Worm (Caenorhabditis elegans): Measurements from ENCODE around the gene fbxa-94.

The fbxa-94 gene

DNA sequence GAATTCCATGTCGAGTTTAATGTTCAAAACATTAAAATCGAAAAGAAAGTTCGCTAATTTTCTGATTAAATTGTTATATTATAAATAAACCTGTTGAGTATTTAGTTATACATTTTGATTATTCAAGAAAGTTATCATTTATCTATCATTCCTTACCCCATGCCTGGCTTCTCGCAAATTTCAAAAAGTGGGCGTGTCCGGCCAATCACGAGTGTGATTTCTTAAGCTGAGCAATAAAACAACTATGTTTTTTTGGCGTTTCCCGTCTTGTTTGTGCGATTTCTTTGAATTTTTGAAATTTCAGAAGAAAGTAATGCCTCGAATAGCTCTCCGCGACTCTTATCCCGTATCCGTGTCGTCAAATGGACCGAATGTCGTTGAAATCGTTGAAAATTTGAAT lies at the start of gene fbxa-94:
fbxa-94 (plus strand) TSS at position 301 of the 400 bp plus-strand sequence.
- TF ChIP-seq D2030.7 (GFP tag; IDR thresholded peaks at IDR 0.05) (no peak), akir-1 (GFP tag; optimal IDR thresholded peaks at IDR 0.05) (no peak)

- TF ChIP-seq lsl-1 (GFP tag; optimal IDR thresholded peaks at IDR 0.05) (no peak), rpc-1 (optimal IDR thresholded peaks at IDR 0.05) (no peak), rpc-1 (tag; optimal IDR thresholded peaks at IDR 0.05) (no peak), tbp1 (GFP tag; optimal IDR thresholded peaks at IDR 0.05) (no peak), egrh-3 (GFP tag; IDR thresholded peaks at IDR 0.05) (no peak), B0019.2 (GFP tag; conservative IDR thresholded peaks at IDR 0.05) (no peak), lin-54 (GFP tag; optimal IDR thresholded peaks at IDR 0.05) (no peak), nhr-179 (tag; optimal IDR thresholded peaks at IDR 0.05) (no peak), nfyb-1 (GFP tag; IDR thresholded peaks at IDR 0.05) (no peak), F33H1.4 (GFP tag; IDR thresholded peaks at IDR 0.05) (no peak), Y53G8AR.9 (GFP tag; conservative IDR thresholded peaks at IDR 0.05) (no peak), ceh-27 (GFP tag; optimal IDR thresholded peaks at IDR 0.05) (no peak), sdz-38 (tag; optimal IDR thresholded peaks at IDR 0.05) (no peak), him-1 (tag; optimal IDR thresholded peaks at IDR 0.05) (no peak)
These were observed 43.6 kb upstream of the fbxa-94 start, which contains the start of gene srh-276 for ce11 chrV:15529069-15529468. Gene srh-276, plus strand, starts transcription at chrV:15529369.

DNA sequence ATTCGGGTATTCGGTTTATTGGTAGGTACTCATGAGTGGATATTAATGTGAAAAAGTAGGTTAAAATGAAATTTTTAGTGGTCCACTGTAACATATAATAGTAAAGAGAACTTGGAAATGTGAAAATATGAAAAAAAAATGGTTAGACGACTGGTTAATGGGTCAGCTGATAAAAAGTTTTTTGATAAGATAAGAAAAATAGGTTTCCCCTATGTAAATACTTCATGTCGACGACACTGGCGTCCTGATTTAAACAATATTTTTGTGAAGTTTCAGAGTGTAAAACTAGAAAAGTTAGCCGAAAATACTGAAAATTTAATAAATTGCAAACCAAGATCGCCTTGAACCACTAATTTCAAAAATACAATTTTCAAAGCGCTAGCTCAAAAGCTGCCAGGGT lies 39.6 kb upstream of the fbxa-94 start, which contains the start of gene F21A3.11:
F21A3.11 (minus strand) TSS at position 117 of the 400 bp plus-strand sequence.
- no peak for TF ChIP-seq ekl-4 (GFP tag; IDR thresholded peaks at IDR 0.05)
- TF ChIP-seq B0035.1 (tag; optimal IDR thresholded peaks at IDR 0.05), result no peak
- TF ChIP-seq rec-8 (tag; optimal IDR thresholded peaks at IDR 0.05), result no peak
- no peak for TF ChIP-seq F57A8.1 (GFP tag; optimal IDR thresholded peaks at IDR 0.05)
- no peak for TF ChIP-seq madf-10 (tag; optimal IDR thresholded peaks at IDR 0.05)
- peak; percentile 16 for TF ChIP-seq nhr-80 (tag; optimal IDR thresholded peaks at IDR 0.05)
- TF ChIP-seq dpff-1 (tag; optimal IDR thresholded peaks at IDR 0.05), result no peak
- TF ChIP-seq unc-62 (GFP tag; optimal IDR thresholded peaks at IDR 0.05), result no peak

DNA sequence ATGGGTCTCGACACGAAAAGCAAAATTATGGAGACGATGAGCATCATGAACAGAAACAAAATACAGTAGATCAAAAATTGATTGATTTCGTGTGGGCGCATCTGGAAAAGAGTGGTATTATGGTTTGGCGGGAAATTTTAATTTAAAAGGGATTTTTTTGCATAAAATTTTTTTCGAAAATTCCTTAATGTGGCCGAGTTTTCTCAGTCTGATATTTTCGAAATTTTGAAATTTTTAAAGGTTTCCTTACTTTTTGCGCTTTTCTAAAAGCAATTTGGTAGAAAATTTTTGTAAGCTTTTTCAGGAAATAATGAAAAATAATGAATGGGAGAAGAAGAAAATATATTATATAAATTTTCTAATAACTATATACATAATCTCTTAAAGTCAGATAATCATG lies 38.8 kb upstream of the fbxa-94 start, which contains the start of gene F21A3.2:
F21A3.2 (minus strand) TSS at position 101 of the 400 bp plus-strand sequence.
- no peak for TF ChIP-seq madf-10 (tag; optimal IDR thresholded peaks at IDR 0.05)
- no peak for TF ChIP-seq nfya-1 (tag; optimal IDR thresholded peaks at IDR 0.05; ENCODE audit: borderline replicate concordance, insufficient read depth)
- no peak for TF ChIP-seq F57C9.4 (tag; optimal IDR thresholded peaks at IDR 0.05)
- no peak for TF ChIP-seq ekl-4 (GFP tag; IDR thresholded peaks at IDR 0.05)
- no peak for TF ChIP-seq K12H6.12 (tag; optimal IDR thresholded peaks at IDR 0.05)
- no peak for TF ChIP-seq F37B4.10 (GFP tag; IDR thresholded peaks at IDR 0.05)
- TF ChIP-seq nhr-80 (tag; optimal IDR thresholded peaks at IDR 0.05), result no peak

ce11 chrV:15536320-15536719 lies 36.4 kb upstream of the fbxa-94 start, which contains the start of gene F21A3.4:
Gene F21A3.4, plus strand, starts transcription at chrV:15536620.
- no peak for TF ChIP-seq Y67H2A.10 (GFP tag; conservative IDR thresholded peaks at IDR 0.05)
- TF ChIP-seq tbp1 (GFP tag; optimal IDR thresholded peaks at IDR 0.05), result no peak
- no peak for TF ChIP-seq C06A6.2 (GFP tag; conservative IDR thresholded peaks at IDR 0.05)
- no peak for TF ChIP-seq B0035.1 (tag; optimal IDR thresholded peaks at IDR 0.05)
- no peak for TF ChIP-seq ztf-26 (tag; optimal IDR thresholded peaks at IDR 0.05)
- no peak for TF ChIP-seq repo-1 (tag; optimal IDR thresholded peaks at IDR 0.05)
- no peak for TF ChIP-seq F55B11.4 (tag; optimal IDR thresholded peaks at IDR 0.05; ENCODE audit: borderline replicate concordance, insufficient read depth)
- no peak for TF ChIP-seq aptf-3 (GFP tag; IDR thresholded peaks at IDR 0.05)
- no peak for TF ChIP-seq ztf-25 (GFP tag; IDR thresholded peaks at IDR 0.05)
